Worm (Caenorhabditis elegans) whole organism, mixed stage, embryonic: ENCODE measurements around the gene kin-36.

ENCODE experiments used
- ceh-83 ChIP-seq: fragments of 200-800 bp; sonication (Bioruptor generic); optimal IDR thresholded peaks from 2 replicates; lab custom pipeline; 2018; ENCODE audit warnings: mild to moderate bottlenecking, missing genetic modification characterization, missing compliant biosample characterization
- lsy-2 ChIP-seq: fragments of 150-350 bp; optimal IDR thresholded peaks from 2 replicates; lab custom pipeline; 2014; ENCODE audit warnings: missing biosample characterization, missing genetic modification characterization
- nhr-12 ChIP-seq: fragments of 150-350 bp; optimal IDR thresholded peaks from 2 replicates; lab custom pipeline; 2014; ENCODE audit warnings: missing biosample characterization, missing genetic modification characterization
- nhr-237 ChIP-seq: fragments of 150-350 bp; optimal IDR thresholded peaks from 2 replicates; lab custom pipeline; 2014; ENCODE audit warnings: missing biosample characterization, missing genetic modification characterization
- pha-4 ChIP-seq: fragments of 150-350 bp; optimal IDR thresholded peaks from 2 replicates; lab custom pipeline; 2018; ENCODE audit warnings: missing biosample characterization, missing genetic modification reagents, missing genetic modification characterization
- unc-62 ChIP-seq: fragments of 150-350 bp; optimal IDR thresholded peaks from 2 replicates; lab custom pipeline; 2014; ENCODE audit warnings: missing biosample characterization, missing genetic modification reagents, missing genetic modification characterization

DNA sequence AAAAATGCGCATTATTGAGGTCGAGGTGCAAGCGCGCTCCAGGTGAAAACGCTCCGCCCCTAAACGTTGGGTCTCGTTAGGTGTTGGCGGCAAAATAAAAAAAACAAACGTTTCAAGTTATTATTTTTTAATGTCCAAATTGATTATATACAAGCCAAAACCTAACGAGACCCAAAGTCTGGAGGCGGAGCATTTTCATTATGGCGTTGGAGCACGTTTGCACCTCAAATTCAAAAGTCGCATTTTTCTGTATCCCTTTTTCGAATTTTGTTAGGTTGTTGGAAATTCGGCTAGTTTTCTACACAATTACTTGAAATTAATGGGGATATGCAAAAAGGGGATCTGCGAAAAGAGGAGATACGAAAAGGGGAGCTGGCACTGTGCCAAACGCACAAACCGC lies 20.9 kb upstream of the kin-36 start, which contains the start of gene col-111:
- TF ChIP-seq unc-62 (no peak), nhr-237 (tag; lab: Kevin White, UChicago) (no peak), ceh-83 (no peak), nhr-12 (no peak), pha-4 (no peak), lsy-2 (no peak)
